Worm (Caenorhabditis elegans) whole organism, late embryonic: ENCODE data around the gene elt-7.

Experiments used
- ceh-24 ChIP-seq: sonication (generic microtip); optimal IDR thresholded peaks from 2 replicates; lab custom pipeline; 2016; ENCODE audit warnings: mild to moderate bottlenecking, missing genetic modification characterization, missing compliant biosample characterization
- ceh-45 ChIP-seq: fragments of 200-800 bp; sonication (Bioruptor generic); IDR thresholded peaks from 2 replicates; pipeline ENCODE4 v1.3.6; 2022; ENCODE audit warnings: missing genetic modification reagents, missing genetic modification characterization, missing compliant biosample characterization
- dve-1 ChIP-seq: sonication (generic microtip); optimal IDR thresholded peaks from 2 replicates; lab custom pipeline; 2017; ENCODE audit warnings: antibody characterized with exemption, mild to moderate bottlenecking, missing genetic modification characterization, missing compliant biosample characterization
- hlh-8 ChIP-seq: sonication (generic microtip); optimal IDR thresholded peaks from 2 replicates; lab custom pipeline; 2016; ENCODE audit warnings: missing genotype, missing genetic modification characterization, missing compliant biosample characterization
- lin-11 ChIP-seq: fragments of 200-800 bp; sonication (Bioruptor generic); optimal IDR thresholded peaks from 2 replicates; lab custom pipeline; 2018; ENCODE audit warnings: mild to moderate bottlenecking, missing genetic modification characterization, missing compliant biosample characterization
- nhr-11 ChIP-seq: fragments of 150-350 bp; optimal IDR thresholded peaks from 2 replicates; lab custom pipeline; 2014; ENCODE audit warnings: missing biosample characterization, missing genetic modification characterization
- odd-2 ChIP-seq: sonication (generic microtip); optimal IDR thresholded peaks from 2 replicates; lab custom pipeline; 2017; ENCODE audit warnings: antibody characterized with exemption, mild to moderate bottlenecking, missing genetic modification characterization, missing compliant biosample characterization
- pqm-1 ChIP-seq: sonication (generic microtip); optimal IDR thresholded peaks from 2 replicates; lab custom pipeline; 2016; ENCODE audit warnings: missing genetic modification characterization, missing compliant biosample characterization
- pros-1 ChIP-seq: fragments of 150-350 bp; optimal IDR thresholded peaks from 2 replicates; lab custom pipeline; 2014; ENCODE audit warnings: missing biosample characterization, missing genetic modification reagents, missing genetic modification characterization
- rnt-1 ChIP-seq: sonication (generic microtip); optimal IDR thresholded peaks from 2 replicates; lab custom pipeline; 2016; ENCODE audit warnings: missing genetic modification characterization, missing compliant biosample characterization
- zip-5 ChIP-seq: sonication (generic microtip); optimal IDR thresholded peaks from 2 replicates; lab custom pipeline; 2016; ENCODE audit warnings: missing genetic modification characterization, missing compliant biosample characterization

- TF ChIP-seq ceh-45: no peak
- TF ChIP-seq dve-1 (tag; lab: Kevin White, UChicago): no peak
- no peak for TF ChIP-seq hlh-8 (tag; lab: Kevin White, UChicago)
- no peak for TF ChIP-seq lin-11 (tag; lab: Kevin White, UChicago)
- TF ChIP-seq odd-2 (tag; lab: Kevin White, UChicago): no peak
- TF ChIP-seq zip-5 (tag; lab: Kevin White, UChicago): no peak
- no peak for TF ChIP-seq pqm-1 (tag; lab: Kevin White, UChicago)
- TF ChIP-seq pros-1: no peak
- TF ChIP-seq nhr-11: no peak
- TF ChIP-seq ceh-24 (tag; lab: Kevin White, UChicago): no peak
- TF ChIP-seq rnt-1 (tag; lab: Kevin White, UChicago): no peak
Observed at ce11 chrV:4722314-4722713, 48.2 kb upstream of the elt-7 start, which contains the start of gene F39G3.5.
